Fruit fly (Drosophila melanogaster): Measurements from ENCODE around the gene CG42272.
A peak's percentile ranks its signal among the peaks of the same experiment; 100 is the strongest.

Gene CG42272

DNA sequence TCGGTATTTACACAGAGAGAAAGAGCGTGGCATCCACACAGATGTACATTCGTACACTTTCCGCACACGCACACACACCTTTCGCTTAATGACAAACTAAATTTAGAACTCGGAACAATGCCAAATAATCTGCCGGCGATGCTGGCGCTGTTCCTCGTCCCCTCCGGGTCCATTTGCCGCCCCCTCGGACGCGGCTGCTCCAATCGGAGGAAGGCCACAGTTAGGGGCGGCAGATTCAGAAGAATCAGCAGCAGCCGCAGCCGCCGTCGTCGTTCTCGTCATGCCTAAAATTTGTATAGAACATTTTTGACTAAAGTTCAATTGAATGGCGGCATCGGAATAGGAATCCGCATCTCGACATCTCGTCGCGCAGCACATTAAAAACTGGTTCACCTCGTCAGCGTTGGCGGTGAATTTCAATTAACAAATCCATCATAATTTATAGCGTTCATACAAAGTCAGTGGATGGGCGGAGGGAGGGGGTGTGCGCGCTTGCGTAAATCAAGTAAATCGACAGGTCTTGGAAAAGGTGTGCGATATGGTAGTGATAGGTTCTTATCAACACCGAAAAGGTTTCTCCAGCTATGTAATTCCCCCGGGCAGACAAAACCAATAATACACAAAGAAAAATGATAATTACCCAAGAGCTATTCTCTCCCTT is 5.8 kb downstream of the CG42272 start:
- no peak for TF ChIP-seq sv (GFP tag; optimal IDR thresholded peaks at IDR 0.05)
- no peak for TF ChIP-seq Sp1 (GFP tag; optimal IDR thresholded peaks at IDR 0.05)
- TF ChIP-seq fru (GFP tag; optimal IDR thresholded peaks at IDR 0.05): no peak
- no peak for TF ChIP-seq Hr78 (GFP tag; optimal IDR thresholded peaks at IDR 0.05)
- TF ChIP-seq Rel (GFP tag; optimal IDR thresholded peaks at IDR 0.05): no peak
- peak; percentile 92 for TF ChIP-seq Rel (tag; optimal IDR thresholded peaks at IDR 0.05)

DNA sequence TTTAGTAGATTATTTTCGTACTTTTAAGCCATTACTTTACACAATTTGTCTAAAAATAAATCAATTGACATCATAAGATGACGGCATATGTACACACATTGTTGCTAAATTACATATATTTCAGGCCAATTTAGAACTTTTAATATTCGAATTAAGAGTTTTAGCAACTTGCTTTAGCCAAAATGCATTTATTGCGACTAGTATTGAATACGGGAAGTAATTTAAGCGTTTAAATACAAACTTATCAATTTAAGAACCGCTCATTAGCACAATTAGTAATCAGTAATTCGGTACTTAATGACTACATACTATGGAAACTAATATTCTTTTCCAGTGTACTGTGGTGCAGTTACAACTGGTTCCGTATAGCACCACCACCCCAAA is 6.4 kb downstream of the CG42272 start:
- TF ChIP-seq sv (GFP tag; optimal IDR thresholded peaks at IDR 0.05): no peak
- peak; percentile 8 for TF ChIP-seq HLH106 (tag; optimal IDR thresholded peaks at IDR 0.05)

dm6 chr3L:5809642-5810279 is 6.9 kb downstream of the CG42272 start:
- TF ChIP-seq GATAd (GFP tag; optimal IDR thresholded peaks at IDR 0.05) (no peak), woc (GFP tag; optimal IDR thresholded peaks at IDR 0.05) (peak; percentile 8), rgr (GFP tag; optimal IDR thresholded peaks at IDR 0.05) (peak; percentile 15), Sp1 (GFP tag; optimal IDR thresholded peaks at IDR 0.05) (no peak), Rel (GFP tag; optimal IDR thresholded peaks at IDR 0.05) (no peak), Rel (tag; optimal IDR thresholded peaks at IDR 0.05) (peak; percentile 16), OdsH (GFP tag; optimal IDR thresholded peaks at IDR 0.05) (peak; percentile 11), h (GFP tag; optimal IDR thresholded peaks at IDR 0.05) (peak; percentile 84)

DNA sequence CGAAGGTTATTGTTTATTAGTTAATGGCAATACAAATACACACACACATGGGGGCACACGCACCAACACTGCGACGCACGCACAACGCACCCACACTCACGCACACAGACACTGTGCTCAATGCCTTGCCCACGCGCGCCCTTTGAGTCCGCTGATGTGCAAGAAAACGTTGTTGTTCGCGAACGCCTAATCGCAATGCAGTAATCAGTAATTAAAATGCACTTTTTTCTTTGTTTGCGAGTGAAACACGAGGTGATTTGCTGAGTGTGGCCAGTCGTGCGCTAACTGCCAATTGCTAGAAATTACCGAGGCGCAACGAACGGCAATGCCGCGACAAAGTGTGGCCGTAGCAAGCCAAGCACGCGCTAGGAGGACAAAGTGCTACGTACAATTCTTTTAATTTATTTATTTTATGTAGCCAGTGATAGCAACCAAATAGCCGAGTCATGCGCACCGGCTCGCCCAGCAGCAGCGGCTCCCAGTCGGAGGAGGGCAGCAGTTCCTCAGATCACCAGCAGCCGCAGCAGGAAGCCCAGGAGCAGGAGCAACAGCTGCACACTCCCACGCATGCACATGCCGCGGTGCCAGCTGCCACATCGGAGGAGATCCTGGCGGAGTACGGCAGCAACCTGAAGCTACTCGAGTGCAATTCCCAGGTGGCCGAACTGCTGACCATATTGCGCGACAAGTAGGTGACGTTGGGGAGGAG is 8.0 kb downstream of the CG42272 start, which contains the start of the genes S6k and kri:
TSS of gene S6k (minus strand) at position 299 of the 709 bp plus-strand sequence.
TSS of gene kri (plus strand) at position 341 of the 709 bp plus-strand sequence.
- TF ChIP-seq Hr83 (GFP tag; optimal IDR thresholded peaks at IDR 0.05; ENCODE audit: poor library complexity, severe bottlenecking): peak; percentile 88
- TF ChIP-seq Mio (GFP tag; optimal IDR thresholded peaks at IDR 0.05): no peak
- TF ChIP-seq foxo (GFP tag; optimal IDR thresholded peaks at IDR 0.05): peak in 1 of 2 experiments; percentile 15
- TF ChIP-seq Rel (GFP tag; optimal IDR thresholded peaks at IDR 0.05): no peak
- TF ChIP-seq Rel (tag; optimal IDR thresholded peaks at IDR 0.05): peak; percentile 57
- no peak for TF ChIP-seq br (GFP tag; optimal IDR thresholded peaks at IDR 0.05)
- no peak for TF ChIP-seq woc (GFP tag; optimal IDR thresholded peaks at IDR 0.05)
- no peak for TF ChIP-seq Dfd (GFP tag; optimal IDR thresholded peaks at IDR 0.05)
- TF ChIP-seq rgr (GFP tag; optimal IDR thresholded peaks at IDR 0.05): no peak
- peak; percentile 40 for TF ChIP-seq Sp1 (GFP tag; optimal IDR thresholded peaks at IDR 0.05)
- no peak for TF ChIP-seq brk (GFP tag; optimal IDR thresholded peaks at IDR 0.05)
- TF ChIP-seq OdsH (GFP tag; optimal IDR thresholded peaks at IDR 0.05): no peak
- TF ChIP-seq psq (GFP tag; optimal IDR thresholded peaks at IDR 0.05): no peak
- peak; percentile 44 for TF ChIP-seq fru (GFP tag; optimal IDR thresholded peaks at IDR 0.05)
- TF ChIP-seq ey (GFP tag; optimal IDR thresholded peaks at IDR 0.05): peak; percentile 23
- TF ChIP-seq Hr78 (GFP tag; optimal IDR thresholded peaks at IDR 0.05): no peak
- no peak for TF ChIP-seq Vsx2 (GFP tag; optimal IDR thresholded peaks at IDR 0.05; ENCODE audit: partially characterized antibody)
- TF ChIP-seq Myc (optimal IDR thresholded peaks at IDR 0.05): peak; percentile 22
- TF ChIP-seq Abd-B (GFP tag; optimal IDR thresholded peaks at IDR 0.05): no peak
- no peak for TF ChIP-seq CrebA (GFP tag; optimal IDR thresholded peaks at IDR 0.05; ENCODE audit: borderline replicate concordance)
- no peak for TF ChIP-seq dsf (GFP tag; optimal IDR thresholded peaks at IDR 0.05; ENCODE audit: borderline replicate concordance)
- TF ChIP-seq lola (GFP tag; optimal IDR thresholded peaks at IDR 0.05): no peak
- TF ChIP-seq Hnf4 (GFP tag; optimal IDR thresholded peaks at IDR 0.05): peak; percentile 57
- TF ChIP-seq CG32264 (GFP tag; optimal IDR thresholded peaks at IDR 0.05): no peak
- TF ChIP-seq dl (GFP tag; optimal IDR thresholded peaks at IDR 0.05; ENCODE audit: insufficient read depth in 1 of 2, partially characterized antibody in 2 of 2): no peak
- TF ChIP-seq HLH106 (tag; optimal IDR thresholded peaks at IDR 0.05): no peak
- no peak for TF ChIP-seq Jra (GFP tag; optimal IDR thresholded peaks at IDR 0.05)
- TF ChIP-seq jim (GFP tag; optimal IDR thresholded peaks at IDR 0.05): peak; percentile 28
- TF ChIP-seq h (GFP tag; optimal IDR thresholded peaks at IDR 0.05): peak; percentile 86
